Worm (Caenorhabditis elegans): ENCODE data around the gene nhr-45.

ce11 chrX:4676702-4677101 lies 16.6 kb upstream of the nhr-45 start:
- no peak for TF ChIP-seq ztf-29 (GFP tag; IDR thresholded peaks at IDR 0.05)
- TF ChIP-seq flt-1 (GFP tag; IDR thresholded peaks at IDR 0.05) = no peak
- no peak for TF ChIP-seq med-1 (GFP tag; optimal IDR thresholded peaks at IDR 0.05; ENCODE audit: insufficient read depth)
